Worm (Caenorhabditis elegans) whole organism, early embryonic: Measurements from ENCODE around the gene syg-2.

Experiments
- B0310.2 ChIP-seq: sonication (generic microtip); optimal IDR thresholded peaks from 2 replicates; lab custom pipeline; 2016; ENCODE audit warnings: mild to moderate bottlenecking, missing genetic modification characterization, missing compliant biosample characterization
- F13C5.2 ChIP-seq: sonication (generic microtip); optimal IDR thresholded peaks from 2 replicates; lab custom pipeline; 2017; ENCODE audit warnings: mild to moderate bottlenecking, missing genetic modification characterization, inconsistent platforms, missing compliant biosample characterization
- ama-1 ChIP-seq: fragments of 150-350 bp; optimal IDR thresholded peaks from 2 replicates; lab custom pipeline; 2014
- flt-1 ChIP-seq: fragments of 200-800 bp; sonication (Bioruptor generic); IDR thresholded peaks from 2 replicates; pipeline ENCODE4 v1.3.6; 2022; ENCODE audit warnings: missing genetic modification characterization, missing compliant biosample characterization
- hmbx-1 ChIP-seq: sonication (generic microtip); optimal IDR thresholded peaks from 2 replicates; lab custom pipeline; 2016; ENCODE audit warnings: mild to moderate bottlenecking, missing genetic modification characterization, missing compliant biosample characterization
- hmg-4 ChIP-seq: fragments of 200-800 bp; sonication (Bioruptor generic); optimal IDR thresholded peaks from 2 replicates; lab custom pipeline; 2018; ENCODE audit warnings: mild to moderate bottlenecking, missing genetic modification characterization, missing compliant biosample characterization
- sea-1 ChIP-seq: fragments of 200-800 bp; sonication (Bioruptor generic); conservative IDR thresholded peaks from 2 replicates; pipeline ENCODE4 v1.3.6; 2022; ENCODE audit warnings: missing genetic modification characterization, missing compliant biosample characterization
- tbx-37 ChIP-seq: fragments of 200-800 bp; sonication (Bioruptor generic); conservative IDR thresholded peaks from 2 replicates; pipeline ENCODE4 v1.3.6; 2022; ENCODE audit warnings: missing genetic modification reagents, missing genetic modification characterization, missing compliant biosample characterization

ce11 chrX:14699866-14700265 is 45.1 kb downstream of the syg-2 start, which contains the start of gene hch-1:
- no peak for TF ChIP-seq ama-1 (lab: Kevin White, UChicago)
- no peak for TF ChIP-seq tbx-37
- no peak for TF ChIP-seq sea-1 (GFP tag; lab: Robert Waterston, UW)
- no peak for TF ChIP-seq F13C5.2 (tag; lab: Kevin White, UChicago)
- no peak for TF ChIP-seq flt-1 (GFP tag; lab: Robert Waterston, UW)
- TF ChIP-seq B0310.2 (tag; lab: Kevin White, UChicago) = no peak
- no peak for TF ChIP-seq hmg-4 (GFP tag; lab: Kevin White, UChicago)
- TF ChIP-seq hmbx-1 = no peak
